Worm (Caenorhabditis elegans): ENCODE results near the gene mrpl-10.

DNA sequence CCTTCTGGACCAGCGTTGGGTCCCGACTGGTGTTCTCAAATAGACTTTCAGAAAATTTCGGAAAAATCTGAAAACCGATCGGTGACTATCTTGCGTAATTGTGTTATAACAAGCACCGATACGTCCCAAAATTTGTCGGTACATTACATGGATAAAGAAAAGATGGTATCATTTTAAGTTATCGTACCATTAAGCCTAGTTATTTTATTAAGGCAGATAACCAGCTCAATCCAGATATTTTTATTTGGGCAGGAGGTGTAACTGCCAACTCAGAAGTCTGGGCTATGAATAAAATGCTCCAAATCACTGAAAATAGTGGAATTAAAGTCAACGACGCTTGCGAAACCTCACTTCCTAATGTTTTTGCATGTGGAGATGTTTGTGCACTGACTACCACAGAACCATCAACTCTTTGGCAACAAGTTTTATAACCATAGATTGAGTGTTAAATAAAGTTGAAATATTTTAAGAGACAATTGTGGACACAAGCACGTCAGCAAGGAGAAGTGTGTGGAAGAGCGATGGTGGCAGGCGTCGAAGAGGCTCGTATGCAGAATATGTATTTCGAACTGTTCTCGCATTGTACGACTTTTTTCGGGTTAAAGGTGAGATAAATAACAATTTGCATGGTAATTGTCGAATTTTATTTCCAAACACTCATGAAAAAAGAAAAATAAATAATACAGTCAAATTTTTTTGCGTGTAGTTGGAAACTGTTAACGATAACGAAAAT is 48.1 kb upstream of the mrpl-10 start:
- no peak for TF ChIP-seq tab-1 (GFP tag; IDR thresholded peaks at IDR 0.05)
- no peak for TF ChIP-seq flt-1 (GFP tag; IDR thresholded peaks at IDR 0.05)
- no peak for TF ChIP-seq cog-1 (tag; optimal IDR thresholded peaks at IDR 0.05)
- TF ChIP-seq ref-1 (GFP tag; conservative IDR thresholded peaks at IDR 0.05): no peak
